Worm (Caenorhabditis elegans) whole organism, late embryonic: ENCODE measurements around the gene nhr-268.

Experiments used
- C08G9.2 ChIP-seq: sonication (generic microtip); optimal IDR thresholded peaks from 2 replicates; lab custom pipeline; 2016; ENCODE audit warnings: mild to moderate bottlenecking, missing genetic modification characterization, moderate library complexity, missing compliant biosample characterization
- C38D4.7 ChIP-seq: fragments of 200-800 bp; sonication (Bioruptor generic); optimal IDR thresholded peaks from 2 replicates; lab custom pipeline; 2018; ENCODE audit warnings: mild to moderate bottlenecking, missing genetic modification characterization, moderate library complexity, missing compliant biosample characterization
- K02D7.2 ChIP-seq: sonication (generic microtip); optimal IDR thresholded peaks from 2 replicates; lab custom pipeline; 2017; ENCODE audit warnings: mild to moderate bottlenecking, missing genetic modification characterization, missing compliant biosample characterization
- K09A11.1 ChIP-seq: sonication (generic microtip); optimal IDR thresholded peaks from 2 replicates; lab custom pipeline; 2017; ENCODE audit warnings: antibody characterized with exemption, mild to moderate bottlenecking, missing genetic modification characterization, missing compliant biosample characterization; ENCODE audit not compliant: insufficient read depth
- Y22D7AL.16 ChIP-seq: sonication (generic microtip); optimal IDR thresholded peaks from 2 replicates; lab custom pipeline; 2016; ENCODE audit warnings: missing genetic modification characterization, missing compliant biosample characterization
- ahr-1 ChIP-seq: sonication (generic microtip); optimal IDR thresholded peaks from 2 replicates; lab custom pipeline; 2016; ENCODE audit warnings: missing genetic modification characterization, missing compliant biosample characterization
- ceh-14 ChIP-seq: sonication (generic microtip); optimal IDR thresholded peaks from 2 replicates; lab custom pipeline; 2016; ENCODE audit warnings: missing genotype, missing genetic modification characterization, missing compliant biosample characterization
- ceh-19 ChIP-seq: fragments of 200-800 bp; sonication (Bioruptor generic); optimal IDR thresholded peaks from 2 replicates; lab custom pipeline; 2018; ENCODE audit warnings: mild to moderate bottlenecking, missing genetic modification characterization, missing compliant biosample characterization
- ceh-2 ChIP-seq: sonication (generic microtip); optimal IDR thresholded peaks from 2 replicates; lab custom pipeline; 2016; ENCODE audit warnings: missing genotype, missing genetic modification characterization, missing compliant biosample characterization
- ceh-30 ChIP-seq: fragments of 150-350 bp; optimal IDR thresholded peaks from 2 replicates; lab custom pipeline; 2014; ENCODE audit warnings: missing biosample characterization, missing genetic modification characterization
- ceh-31 ChIP-seq: sonication (generic microtip); optimal IDR thresholded peaks from 2 replicates; lab custom pipeline; 2016; ENCODE audit warnings: missing genetic modification characterization, missing compliant biosample characterization
- ceh-48 ChIP-seq: sonication (generic microtip); optimal IDR thresholded peaks from 2 replicates; lab custom pipeline; 2016; ENCODE audit warnings: missing genetic modification characterization, inconsistent platforms, missing compliant biosample characterization
- ceh-9 ChIP-seq: sonication (generic microtip); optimal IDR thresholded peaks from 2 replicates; lab custom pipeline; 2016; ENCODE audit warnings: mild to moderate bottlenecking, missing genetic modification characterization, inconsistent platforms, missing compliant biosample characterization
- che-1 ChIP-seq: sonication (generic microtip); optimal IDR thresholded peaks from 2 replicates; lab custom pipeline; 2016; ENCODE audit warnings: mild to moderate bottlenecking, missing genetic modification characterization, missing compliant biosample characterization
- dmd-4 ChIP-seq: sonication (generic microtip); optimal IDR thresholded peaks from 2 replicates; lab custom pipeline; 2016; ENCODE audit warnings: borderline replicate concordance, missing genetic modification characterization, missing compliant biosample characterization
- dve-1 ChIP-seq: sonication (generic microtip); optimal IDR thresholded peaks from 2 replicates; lab custom pipeline; 2017; ENCODE audit warnings: antibody characterized with exemption, mild to moderate bottlenecking, missing genetic modification characterization, missing compliant biosample characterization
- elt-4 ChIP-seq: sonication (generic microtip); optimal IDR thresholded peaks from 2 replicates; lab custom pipeline; 2016; ENCODE audit warnings: missing genetic modification characterization, missing compliant biosample characterization
- ets-4 ChIP-seq: sonication (generic microtip); optimal IDR thresholded peaks from 2 replicates; lab custom pipeline; 2016; ENCODE audit warnings: missing genetic modification characterization, missing compliant biosample characterization
- eyg-1 ChIP-seq: sonication (generic microtip); optimal IDR thresholded peaks from 2 replicates; lab custom pipeline; 2016; ENCODE audit warnings: missing genotype, missing genetic modification characterization, missing compliant biosample characterization
- fax-1 ChIP-seq: sonication (generic microtip); optimal IDR thresholded peaks from 2 replicates; lab custom pipeline; 2016; ENCODE audit warnings: missing genotype, missing genetic modification characterization, missing compliant biosample characterization
- fkh-10 ChIP-seq: fragments of 150-350 bp; optimal IDR thresholded peaks from 2 replicates; lab custom pipeline; 2014; ENCODE audit warnings: missing biosample characterization, missing genetic modification reagents, missing genetic modification characterization
- fkh-6 ChIP-seq: sonication (generic microtip); optimal IDR thresholded peaks from 2 replicates; lab custom pipeline; 2016; ENCODE audit warnings: missing genetic modification characterization, missing compliant biosample characterization
- gmeb-2 ChIP-seq: sonication (generic microtip); optimal IDR thresholded peaks from 2 replicates; lab custom pipeline; 2016; ENCODE audit warnings: missing genetic modification characterization, inconsistent platforms, missing compliant biosample characterization
- nfya-1 ChIP-seq: sonication (generic microtip); optimal IDR thresholded peaks from 2 replicates; lab custom pipeline; 2017; ENCODE audit warnings: missing genetic modification characterization, mild to moderate bottlenecking, missing compliant biosample characterization, antibody characterized with exemption, moderate library complexity
- nhr-11 ChIP-seq: fragments of 150-350 bp; optimal IDR thresholded peaks from 2 replicates; lab custom pipeline; 2014; ENCODE audit warnings: missing biosample characterization, missing genetic modification characterization
- nhr-232 ChIP-seq: sonication (generic microtip); optimal IDR thresholded peaks from 2 replicates; lab custom pipeline; 2016; ENCODE audit warnings: missing genetic modification characterization, missing compliant biosample characterization
- npax-4 ChIP-seq: sonication (generic microtip); optimal IDR thresholded peaks from 2 replicates; lab custom pipeline; 2016; ENCODE audit warnings: missing genetic modification characterization, missing compliant biosample characterization
- odd-2 ChIP-seq: sonication (generic microtip); optimal IDR thresholded peaks from 2 replicates; lab custom pipeline; 2017; ENCODE audit warnings: antibody characterized with exemption, mild to moderate bottlenecking, missing genetic modification characterization, missing compliant biosample characterization
- pat-9 ChIP-seq: fragments of 200-800 bp; sonication (Bioruptor generic); optimal IDR thresholded peaks from 2 replicates; lab custom pipeline; 2018; ENCODE audit warnings: mild to moderate bottlenecking, missing genetic modification characterization, moderate library complexity, missing compliant biosample characterization
- pax-1 ChIP-seq: fragments of 150-350 bp; optimal IDR thresholded peaks from 2 replicates; lab custom pipeline; 2014; ENCODE audit warnings: missing biosample characterization, missing genetic modification characterization
- pha-2 ChIP-seq: sonication (generic microtip); optimal IDR thresholded peaks from 2 replicates; lab custom pipeline; 2017; ENCODE audit warnings: mild to moderate bottlenecking, missing genetic modification characterization, missing compliant biosample characterization
- pqm-1 ChIP-seq: sonication (generic microtip); optimal IDR thresholded peaks from 2 replicates; lab custom pipeline; 2016; ENCODE audit warnings: missing genetic modification characterization, missing compliant biosample characterization
- ref-2 ChIP-seq: sonication (generic microtip); optimal IDR thresholded peaks from 2 replicates; lab custom pipeline; 2016; ENCODE audit warnings: missing genetic modification characterization, missing compliant biosample characterization
- sdc-2 ChIP-seq: sonication (generic microtip); optimal IDR thresholded peaks from 2 replicates; lab custom pipeline; 2016; ENCODE audit warnings: missing genotype, missing genetic modification characterization, missing compliant biosample characterization
- sox-2 ChIP-seq: fragments of 200-800 bp; sonication (Bioruptor generic); IDR thresholded peaks from 2 replicates; pipeline ENCODE4 v1.3.6; 2022; ENCODE audit warnings: missing genetic modification reagents, missing genetic modification characterization, missing compliant biosample characterization
- sox-4 ChIP-seq: sonication (generic microtip); optimal IDR thresholded peaks from 2 replicates; lab custom pipeline; 2017; ENCODE audit warnings: mild to moderate bottlenecking, missing genetic modification characterization, inconsistent platforms, missing compliant biosample characterization
- tbx-2 ChIP-seq: sonication (generic microtip); optimal IDR thresholded peaks from 2 replicates; lab custom pipeline; 2016; ENCODE audit warnings: missing genetic modification characterization, missing compliant biosample characterization
- ttx-3 ChIP-seq: sonication (generic microtip); optimal IDR thresholded peaks from 2 replicates; lab custom pipeline; 2016; ENCODE audit warnings: missing genetic modification reagents, missing genetic modification characterization, missing compliant biosample characterization
- zip-5 ChIP-seq: sonication (generic microtip); optimal IDR thresholded peaks from 2 replicates; lab custom pipeline; 2016; ENCODE audit warnings: missing genetic modification characterization, missing compliant biosample characterization

nhr-268 gene

DNA sequence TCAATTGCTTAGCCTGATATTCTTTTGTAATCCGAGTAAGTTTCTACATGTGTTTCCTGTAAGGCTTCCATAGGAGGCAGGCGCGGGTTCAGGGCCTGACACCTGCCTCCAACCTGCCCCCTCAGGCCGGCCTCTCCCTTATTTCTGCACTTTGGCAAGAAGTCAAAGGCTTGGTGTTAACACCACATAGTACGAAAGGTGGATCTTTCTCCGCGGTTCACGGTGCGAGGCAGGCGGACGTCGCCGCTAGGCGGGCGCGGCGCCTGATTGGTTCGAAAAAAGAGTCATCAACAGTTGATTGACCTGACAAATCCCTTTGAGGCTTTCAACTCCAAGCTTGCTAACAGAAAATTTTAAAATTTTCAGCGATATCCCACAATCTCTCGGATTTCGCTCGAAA is 15.2 kb upstream of the nhr-268 start:
- TF ChIP-seq C08G9.2 (no peak), tbx-2 (tag; lab: Kevin White, UChicago) (no peak), nfya-1 (tag; lab: Kevin White, UChicago) (no peak), ttx-3 (tag; lab: Kevin White, UChicago) (no peak), ceh-9 (tag; lab: Kevin White, UChicago) (no peak), ahr-1 (no peak), nhr-232 (tag; lab: Kevin White, UChicago) (no peak), elt-4 (tag; lab: Kevin White, UChicago) (no peak), pat-9 (tag; lab: Kevin White, UChicago) (no peak), ref-2 (tag; lab: Kevin White, UChicago) (no peak), ceh-19 (no peak), ceh-30 (no peak), Y22D7AL.16 (no peak), sdc-2 (tag; lab: Kevin White, UChicago) (no peak), pax-1 (tag; lab: Kevin White, UChicago) (no peak), che-1 (tag; lab: Kevin White, UChicago) (no peak), npax-4 (no peak), ceh-14 (no peak), eyg-1 (tag; lab: Kevin White, UChicago) (no peak)
- TF ChIP-seq, all 69 proteins: peak for 0

DNA sequence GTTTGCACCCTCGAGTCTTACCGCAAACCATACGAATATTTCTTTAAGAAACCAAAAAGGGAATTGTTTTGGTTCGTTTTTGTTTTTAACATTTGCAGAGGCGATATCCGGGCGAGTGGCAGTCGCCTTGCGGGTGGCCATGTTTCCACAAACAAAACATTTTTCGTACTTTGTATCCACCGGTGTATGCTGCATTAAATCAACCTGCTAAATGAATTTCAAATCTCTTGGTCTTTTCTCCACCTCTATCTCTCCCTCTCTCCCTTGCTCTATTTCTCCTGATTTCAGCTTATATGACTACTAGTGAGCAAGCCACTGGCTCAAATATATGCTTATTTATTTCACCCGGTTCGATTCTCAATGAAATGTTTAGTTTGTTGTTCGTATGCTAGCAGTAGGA is 12.8 kb upstream of the nhr-268 start, which contains the start of gene nhr-52:
TSS of gene nhr-52 (plus strand) at position 301 of the 400 bp plus-strand sequence.
- TF ChIP-seq K02D7.2 (no peak), C08G9.2 (no peak), gmeb-2 (tag; lab: Kevin White, UChicago) (no peak), sox-2 (GFP tag; lab: Robert Waterston, UW) (no peak), fkh-10 (no peak), pqm-1 (tag; lab: Kevin White, UChicago) (no peak), ceh-31 (tag; lab: Kevin White, UChicago) (no peak), sox-4 (tag; lab: Kevin White, UChicago) (no peak), zip-5 (tag; lab: Kevin White, UChicago) (no peak), ahr-1 (no peak), sdc-2 (tag; lab: Kevin White, UChicago) (no peak), dmd-4 (tag; lab: Kevin White, UChicago) (no peak), dve-1 (no peak), eyg-1 (tag; lab: Kevin White, UChicago) (no peak), ets-4 (tag; lab: Kevin White, UChicago) (no peak)

DNA sequence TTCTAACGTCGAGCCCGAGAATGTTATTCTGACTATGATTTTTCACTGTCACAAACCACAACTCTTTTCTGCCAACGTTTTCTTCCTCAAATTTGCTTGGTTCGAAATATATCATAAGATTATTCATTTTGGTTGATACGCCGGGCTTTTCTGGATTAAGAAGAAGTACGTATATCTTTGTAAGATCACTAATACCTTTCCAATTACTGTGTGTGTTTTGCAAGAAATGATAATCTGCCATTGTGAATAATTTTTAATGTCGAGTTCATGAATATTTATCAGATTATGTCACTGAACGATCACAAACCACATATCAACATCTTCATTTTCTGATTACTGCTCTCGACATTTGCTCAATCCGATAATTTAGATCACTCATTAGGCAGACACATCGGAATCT is 4.5 kb upstream of the nhr-268 start, which contains the start of gene nhr-196:
TSS of gene nhr-196 (plus strand) at position 118 of the 400 bp plus-strand sequence.
- no peak for TF ChIP-seq K09A11.1 (tag; lab: Kevin White, UChicago)
- no peak for TF ChIP-seq ceh-2 (tag; lab: Kevin White, UChicago)
- no peak for TF ChIP-seq odd-2
- no peak for TF ChIP-seq nhr-11 (tag; lab: Kevin White, UChicago)
- no peak for TF ChIP-seq pha-2 (tag; lab: Kevin White, UChicago)
- no peak for TF ChIP-seq ceh-48
- TF ChIP-seq ttx-3 (tag; lab: Kevin White, UChicago): no peak
- no peak for TF ChIP-seq fax-1 (tag; lab: Kevin White, UChicago)
- no peak for TF ChIP-seq dmd-4 (tag; lab: Kevin White, UChicago)
- no peak for TF ChIP-seq fkh-6 (tag; lab: Kevin White, UChicago)
- TF ChIP-seq fkh-10: no peak
- no peak for TF ChIP-seq npax-4
- no peak for TF ChIP-seq C38D4.7 (GFP tag; lab: Kevin White, UChicago)
- TF ChIP-seq, all 69 proteins: peak for 0
